Worm (Caenorhabditis elegans): ENCODE results near the gene fbxa-169.

The fbxa-169 gene

ce11 chrII:13617808-13618207, 30.5 kb upstream of the fbxa-169 start, which contains the start of gene gst-12:
Gene gst-12, minus strand, starts transcription at chrII:13618061.
- TF ChIP-seq F13C5.2 (tag; optimal IDR thresholded peaks at IDR 0.05) (no peak), pes-1 (GFP tag; IDR thresholded peaks at IDR 0.05) (no peak), hmbx-1 (tag; optimal IDR thresholded peaks at IDR 0.05) (no peak), ceh-13 (GFP tag; optimal IDR thresholded peaks at IDR 0.05) (no peak), scrt-1 (GFP tag; IDR thresholded peaks at IDR 0.05) (no peak), tbx-11 (GFP tag; IDR thresholded peaks at IDR 0.05) (no peak), ama-1 (optimal IDR thresholded peaks at IDR 0.05) (no peak), aly-1 (tag; optimal IDR thresholded peaks at IDR 0.05) (no peak), flt-1 (GFP tag; IDR thresholded peaks at IDR 0.05) (no peak), hmg-4 (GFP tag; optimal IDR thresholded peaks at IDR 0.05) (no peak), ceh-36 (tag; optimal IDR thresholded peaks at IDR 0.05) (no peak), tra-4 (tag; optimal IDR thresholded peaks at IDR 0.05) (no peak), ets-7 (tag; optimal IDR thresholded peaks at IDR 0.05) (no peak), sea-1 (GFP tag; conservative IDR thresholded peaks at IDR 0.05) (no peak)

- TF ChIP-seq hmbx-1 (tag; optimal IDR thresholded peaks at IDR 0.05): no peak
- TF ChIP-seq aly-1 (tag; optimal IDR thresholded peaks at IDR 0.05): no peak
- no peak for TF ChIP-seq B0310.2 (tag; optimal IDR thresholded peaks at IDR 0.05)
- TF ChIP-seq tra-4 (tag; optimal IDR thresholded peaks at IDR 0.05): no peak
- no peak for TF ChIP-seq ceh-13 (GFP tag; optimal IDR thresholded peaks at IDR 0.05)
- no peak for TF ChIP-seq scrt-1 (GFP tag; IDR thresholded peaks at IDR 0.05)
- no peak for TF ChIP-seq ceh-36 (tag; optimal IDR thresholded peaks at IDR 0.05)
- no peak for TF ChIP-seq ama-1 (optimal IDR thresholded peaks at IDR 0.05)
- no peak for TF ChIP-seq hmg-4 (GFP tag; optimal IDR thresholded peaks at IDR 0.05)
- no peak for TF ChIP-seq hnd-1 (tag; optimal IDR thresholded peaks at IDR 0.05)
- no peak for TF ChIP-seq sea-1 (GFP tag; conservative IDR thresholded peaks at IDR 0.05)
- TF ChIP-seq tbx-11 (GFP tag; IDR thresholded peaks at IDR 0.05): no peak
- TF ChIP-seq flt-1 (GFP tag; IDR thresholded peaks at IDR 0.05): no peak
Measured at ce11 chrII:13624330-13624729, 24.0 kb upstream of the fbxa-169 start, which contains the start of gene gst-16. Gene gst-16, minus strand, starts transcription at chrII:13624440.

- no peak for TF ChIP-seq hmg-4 (GFP tag; optimal IDR thresholded peaks at IDR 0.05)
- TF ChIP-seq tra-4 (tag; optimal IDR thresholded peaks at IDR 0.05): no peak
- TF ChIP-seq pes-1 (GFP tag; IDR thresholded peaks at IDR 0.05): no peak
- TF ChIP-seq hmbx-1 (tag; optimal IDR thresholded peaks at IDR 0.05): no peak
- no peak for TF ChIP-seq ets-7 (tag; optimal IDR thresholded peaks at IDR 0.05)
- TF ChIP-seq scrt-1 (GFP tag; IDR thresholded peaks at IDR 0.05): no peak
- TF ChIP-seq flt-1 (GFP tag; IDR thresholded peaks at IDR 0.05): no peak
- no peak for TF ChIP-seq B0310.2 (tag; optimal IDR thresholded peaks at IDR 0.05)
- TF ChIP-seq hnd-1 (tag; optimal IDR thresholded peaks at IDR 0.05): no peak
- no peak for TF ChIP-seq aly-1 (tag; optimal IDR thresholded peaks at IDR 0.05)
- no peak for TF ChIP-seq ceh-13 (GFP tag; optimal IDR thresholded peaks at IDR 0.05)
- no peak for TF ChIP-seq ceh-36 (tag; optimal IDR thresholded peaks at IDR 0.05)
- TF ChIP-seq F13C5.2 (tag; optimal IDR thresholded peaks at IDR 0.05): no peak
- TF ChIP-seq tbx-11 (GFP tag; IDR thresholded peaks at IDR 0.05): no peak
Measured at ce11 chrII:13627001-13627400, 21.3 kb upstream of the fbxa-169 start, which contains the start of gene gst-19. Gene gst-19, minus strand, starts transcription at chrII:13627145.

ce11 chrII:13630690-13631089, 17.6 kb upstream of the fbxa-169 start, which contains the start of the genes gst-17 and gst-18:
Gene gst-17, minus strand, starts transcription at chrII:13630790.
Gene gst-18, minus strand, starts transcription at chrII:13630887.
- TF ChIP-seq hmbx-1 (tag; optimal IDR thresholded peaks at IDR 0.05) (no peak), tra-4 (tag; optimal IDR thresholded peaks at IDR 0.05) (no peak), hmg-4 (GFP tag; optimal IDR thresholded peaks at IDR 0.05) (no peak), ceh-36 (tag; optimal IDR thresholded peaks at IDR 0.05) (no peak), tbx-11 (GFP tag; IDR thresholded peaks at IDR 0.05) (no peak), tbx-37 (GFP tag; conservative IDR thresholded peaks at IDR 0.05) (no peak), ets-7 (tag; optimal IDR thresholded peaks at IDR 0.05) (no peak), pes-1 (GFP tag; IDR thresholded peaks at IDR 0.05) (no peak), hnd-1 (tag; optimal IDR thresholded peaks at IDR 0.05) (no peak), sea-1 (GFP tag; conservative IDR thresholded peaks at IDR 0.05) (no peak), B0310.2 (tag; optimal IDR thresholded peaks at IDR 0.05) (no peak), aly-1 (tag; optimal IDR thresholded peaks at IDR 0.05) (no peak), scrt-1 (GFP tag; IDR thresholded peaks at IDR 0.05) (no peak), ama-1 (optimal IDR thresholded peaks at IDR 0.05) (no peak), ceh-13 (GFP tag; optimal IDR thresholded peaks at IDR 0.05) (no peak), F13C5.2 (tag; optimal IDR thresholded peaks at IDR 0.05) (no peak)

ce11 chrII:13632238-13632637, 16.1 kb upstream of the fbxa-169 start, which contains the start of gene tag-10:
Gene tag-10, plus strand, starts transcription at chrII:13632584.
- no peak for TF ChIP-seq tbx-11 (GFP tag; IDR thresholded peaks at IDR 0.05)
- TF ChIP-seq ceh-36 (tag; optimal IDR thresholded peaks at IDR 0.05): no peak
- TF ChIP-seq hmbx-1 (tag; optimal IDR thresholded peaks at IDR 0.05): no peak
- TF ChIP-seq scrt-1 (GFP tag; IDR thresholded peaks at IDR 0.05): no peak
- TF ChIP-seq pes-1 (GFP tag; IDR thresholded peaks at IDR 0.05): no peak
- no peak for TF ChIP-seq flt-1 (GFP tag; IDR thresholded peaks at IDR 0.05)
- TF ChIP-seq ceh-13 (GFP tag; optimal IDR thresholded peaks at IDR 0.05): no peak
- TF ChIP-seq sea-1 (GFP tag; conservative IDR thresholded peaks at IDR 0.05): no peak
- TF ChIP-seq ets-7 (tag; optimal IDR thresholded peaks at IDR 0.05): no peak
- no peak for TF ChIP-seq F13C5.2 (tag; optimal IDR thresholded peaks at IDR 0.05)
- TF ChIP-seq hmg-4 (GFP tag; optimal IDR thresholded peaks at IDR 0.05): no peak
- no peak for TF ChIP-seq B0310.2 (tag; optimal IDR thresholded peaks at IDR 0.05)
- no peak for TF ChIP-seq aly-1 (tag; optimal IDR thresholded peaks at IDR 0.05)
- no peak for TF ChIP-seq tbx-37 (GFP tag; conservative IDR thresholded peaks at IDR 0.05)
- no peak for TF ChIP-seq tra-4 (tag; optimal IDR thresholded peaks at IDR 0.05)
- TF ChIP-seq hnd-1 (tag; optimal IDR thresholded peaks at IDR 0.05): no peak

ce11 chrII:13636596-13636995, 11.7 kb upstream of the fbxa-169 start:
- no peak for TF ChIP-seq hmg-4 (GFP tag; optimal IDR thresholded peaks at IDR 0.05)
- TF ChIP-seq B0310.2 (tag; optimal IDR thresholded peaks at IDR 0.05): peak; percentile 10

ce11 chrII:13637464-13637863, 10.9 kb upstream of the fbxa-169 start:
- TF ChIP-seq scrt-1 (GFP tag; IDR thresholded peaks at IDR 0.05): no peak
- peak; percentile 23 for TF ChIP-seq aly-1 (tag; optimal IDR thresholded peaks at IDR 0.05)
